Worm (Caenorhabditis elegans) whole organism, L1 larva: ENCODE data around the gene pitp-1.

Experiments used
- C04F5.9 ChIP-seq: sonication (generic microtip); optimal IDR thresholded peaks from 2 replicates; lab custom pipeline; 2016; ENCODE audit warnings: missing genetic modification characterization, missing compliant biosample characterization
- C34B4.2 ChIP-seq: sonication (generic microtip); optimal IDR thresholded peaks from 2 replicates; lab custom pipeline; 2017; ENCODE audit warnings: mild to moderate bottlenecking, missing genetic modification characterization, missing compliant biosample characterization
- aha-1 ChIP-seq: fragments of 150-350 bp; optimal IDR thresholded peaks from 2 replicates; lab custom pipeline; 2014; ENCODE audit warnings: missing biosample characterization, missing genetic modification characterization
- alr-1 ChIP-seq: fragments of 200-800 bp; sonication (Bioruptor generic); optimal IDR thresholded peaks from 2 replicates; lab custom pipeline; 2018; ENCODE audit warnings: borderline replicate concordance, mild to moderate bottlenecking, missing genetic modification characterization, missing compliant biosample characterization
- aly-2 ChIP-seq: fragments of 150-350 bp; optimal IDR thresholded peaks from 2 replicates; lab custom pipeline; 2014; ENCODE audit warnings: missing biosample characterization, missing genetic modification characterization
- blmp-1 ChIP-seq: fragments of 150-350 bp; optimal IDR thresholded peaks from 2 replicates; lab custom pipeline; 2014; ENCODE audit warnings: missing biosample characterization, missing genetic modification characterization
- ceh-63 ChIP-seq: fragments of 200-800 bp; sonication (Bioruptor generic); optimal IDR thresholded peaks from 2 replicates; lab custom pipeline; 2018; ENCODE audit warnings: mild to moderate bottlenecking, missing genetic modification characterization, missing compliant biosample characterization
- ceh-8 ChIP-seq: fragments of 200-800 bp; sonication (Bioruptor generic); optimal IDR thresholded peaks from 2 replicates; lab custom pipeline; 2018; ENCODE audit warnings: mild to moderate bottlenecking, missing genetic modification characterization, moderate library complexity, missing compliant biosample characterization
- ceh-82 ChIP-seq, 3 experiments: fragments of 150-350 bp in 1 of 3; sonication (generic microtip) in 2 of 3; optimal IDR thresholded peaks; 2 replicates each; lab custom pipeline; 2014 to 2017; ENCODE audit warnings: missing biosample characterization in 3 of 3, missing genetic modification characterization in 3 of 3
- ceh-88 ChIP-seq: fragments of 200-800 bp; sonication (Bioruptor generic); IDR thresholded peaks from 2 replicates; pipeline ENCODE4 v1.3.6; 2022; ENCODE audit warnings: missing genetic modification characterization, missing compliant biosample characterization
- ceh-90 ChIP-seq: sonication (generic microtip); optimal IDR thresholded peaks from 2 replicates; lab custom pipeline; 2016; ENCODE audit warnings: missing genetic modification characterization, missing compliant biosample characterization
- ces-1 ChIP-seq: fragments of 150-350 bp; optimal IDR thresholded peaks from 2 replicates; lab custom pipeline; 2014; ENCODE audit warnings: missing biosample characterization, missing genetic modification reagents, missing genetic modification characterization
- dpl-1 ChIP-seq, 3 experiments: fragments of 150-350 bp in 2 of 3; sonication (generic microtip) in 1 of 3; optimal IDR thresholded peaks; 2 replicates each; lab custom pipeline; 2014 to 2017; ENCODE audit warnings: missing biosample characterization in 3 of 3, missing genetic modification characterization in 3 of 3, missing genetic modification reagents in 3 of 3
- dsc-1 ChIP-seq: sonication (generic microtip); optimal IDR thresholded peaks from 2 replicates; lab custom pipeline; 2016; ENCODE audit warnings: mild to moderate bottlenecking, missing genetic modification characterization, missing compliant biosample characterization
- efl-1 ChIP-seq, 4 experiments: fragments of 150-350 bp; optimal IDR thresholded peaks in 3 of 4; peaks in 1 of 4; 1 replicate in 1 of 4; 2 replicates in 3 of 4; lab custom pipeline; 2014; ENCODE audit warnings: missing biosample characterization in 2 of 4, missing genetic modification characterization in 2 of 4, missing genetic modification reagents in 2 of 4
- efl-3 ChIP-seq: fragments of 200-800 bp; sonication (Bioruptor generic); optimal IDR thresholded peaks from 2 replicates; lab custom pipeline; 2018; ENCODE audit warnings: mild to moderate bottlenecking, missing genetic modification characterization, missing compliant biosample characterization
- egl-13 ChIP-seq: sonication (generic microtip); optimal IDR thresholded peaks from 2 replicates; lab custom pipeline; 2016; ENCODE audit warnings: missing genotype, missing genetic modification reagents, missing genetic modification characterization, missing compliant biosample characterization
- elt-2 ChIP-seq: sonication (generic microtip); optimal IDR thresholded peaks from 2 replicates; lab custom pipeline; 2016; ENCODE audit warnings: missing genetic modification characterization, mild to moderate bottlenecking, inconsistent platforms, missing compliant biosample characterization, missing genetic modification reagents
- fkh-4 ChIP-seq: sonication (generic microtip); optimal IDR thresholded peaks from 2 replicates; lab custom pipeline; 2016; ENCODE audit warnings: missing compliant biosample characterization, missing genetic modification characterization, borderline replicate concordance
- fkh-8 ChIP-seq: sonication (generic microtip); optimal IDR thresholded peaks from 2 replicates; lab custom pipeline; 2016; ENCODE audit warnings: mild to moderate bottlenecking, missing genetic modification characterization, missing compliant biosample characterization
- fos-1 ChIP-seq: fragments of 150-350 bp; optimal IDR thresholded peaks from 2 replicates; lab custom pipeline; 2014; ENCODE audit warnings: missing biosample characterization, missing genetic modification characterization
- isw-1 ChIP-seq: fragments of 200-800 bp; sonication (Bioruptor generic); IDR thresholded peaks from 2 replicates; pipeline ENCODE4 v1.3.6; 2022; ENCODE audit warnings: missing genetic modification characterization, missing compliant biosample characterization
- jun-1 ChIP-seq: fragments of 150-350 bp; optimal IDR thresholded peaks from 2 replicates; lab custom pipeline; 2014; ENCODE audit warnings: missing biosample characterization, missing genetic modification reagents, missing genetic modification characterization
- lin-14 ChIP-seq: fragments of 200-800 bp; sonication (Bioruptor generic); optimal IDR thresholded peaks from 2 replicates; lab custom pipeline; 2018; ENCODE audit warnings: mild to moderate bottlenecking, missing genetic modification characterization, moderate library complexity, missing compliant biosample characterization
- lin-35 ChIP-seq, 2 experiments: fragments of 150-350 bp; optimal IDR thresholded peaks; 2 replicates each; lab custom pipeline; 2014; ENCODE audit warnings: missing biosample characterization in 2 of 2, missing genetic modification characterization in 2 of 2, missing genetic modification reagents in 2 of 2
- lsy-2 ChIP-seq, 2 experiments: fragments of 150-350 bp; optimal IDR thresholded peaks; 2 replicates each; lab custom pipeline; 2014; ENCODE audit warnings: missing biosample characterization in 2 of 2, missing genetic modification characterization in 2 of 2
- mab-9 ChIP-seq: fragments of 200-800 bp; sonication (Bioruptor generic); IDR thresholded peaks from 2 replicates; pipeline ENCODE4 v1.3.6; 2022; ENCODE audit warnings: missing genetic modification reagents, missing genetic modification characterization, missing compliant biosample characterization
- mdl-1 ChIP-seq, 2 experiments: fragments of 150-350 bp; optimal IDR thresholded peaks; 2 replicates each; lab custom pipeline; 2014 to 2017; ENCODE audit warnings: missing biosample characterization in 2 of 2, missing genetic modification characterization in 2 of 2, inconsistent platforms in 1 of 2
- mef-2 ChIP-seq: fragments of 150-350 bp; optimal IDR thresholded peaks from 2 replicates; lab custom pipeline; 2014; ENCODE audit warnings: missing biosample characterization, missing genetic modification characterization
- mep-1 ChIP-seq: fragments of 150-350 bp; optimal IDR thresholded peaks from 2 replicates; lab custom pipeline; 2014; ENCODE audit warnings: missing biosample characterization, missing genetic modification characterization
- nhr-12 ChIP-seq: sonication (generic microtip); optimal IDR thresholded peaks from 2 replicates; lab custom pipeline; 2017; ENCODE audit warnings: missing biosample characterization, missing genetic modification characterization
- nhr-20 ChIP-seq: sonication (generic microtip); optimal IDR thresholded peaks from 2 replicates; lab custom pipeline; 2016; ENCODE audit warnings: mild to moderate bottlenecking, missing genetic modification characterization, missing compliant biosample characterization
- nhr-237 ChIP-seq: fragments of 150-350 bp; optimal IDR thresholded peaks from 2 replicates; lab custom pipeline; 2014; ENCODE audit warnings: missing biosample characterization, missing genetic modification characterization
- nhr-76 ChIP-seq: sonication (generic microtip); optimal IDR thresholded peaks from 2 replicates; lab custom pipeline; 2017; ENCODE audit warnings: missing biosample characterization, missing genetic modification characterization
- nhr-85 ChIP-seq: sonication (generic microtip); peaks from one replicate; lab custom pipeline; 2016; ENCODE audit warnings: missing genetic modification characterization, inconsistent platforms, missing compliant biosample characterization
- pag-3 ChIP-seq: sonication (generic microtip); optimal IDR thresholded peaks from 2 replicates; lab custom pipeline; 2017; ENCODE audit warnings: missing genetic modification characterization, mild to moderate bottlenecking, missing compliant biosample characterization, antibody characterized with exemption, borderline replicate concordance; ENCODE audit not compliant: insufficient read depth
- pax-3 ChIP-seq: fragments of 200-800 bp; sonication (Bioruptor generic); optimal IDR thresholded peaks from 2 replicates; lab custom pipeline; 2018; ENCODE audit warnings: mild to moderate bottlenecking, missing genetic modification characterization, moderate library complexity, missing compliant biosample characterization
- rnt-1 ChIP-seq: sonication (generic microtip); optimal IDR thresholded peaks from 2 replicates; lab custom pipeline; 2016; ENCODE audit warnings: mild to moderate bottlenecking, missing genetic modification characterization, moderate library complexity, missing compliant biosample characterization
- snpc-4 ChIP-seq: fragments of 150-350 bp; optimal IDR thresholded peaks from 2 replicates; lab custom pipeline; 2014; ENCODE audit warnings: missing biosample characterization, missing genetic modification characterization
- sox-4 ChIP-seq: sonication (generic microtip); optimal IDR thresholded peaks from 2 replicates; lab custom pipeline; 2016; ENCODE audit warnings: missing genetic modification characterization, missing compliant biosample characterization
- swsn-7 ChIP-seq: sonication (generic microtip); optimal IDR thresholded peaks from 2 replicates; lab custom pipeline; 2016; ENCODE audit warnings: missing genetic modification characterization, missing compliant biosample characterization
- tlp-1 ChIP-seq: fragments of 150-350 bp; optimal IDR thresholded peaks from 2 replicates; lab custom pipeline; 2014; ENCODE audit warnings: missing biosample characterization, missing genetic modification characterization
- unc-30 ChIP-seq: sonication (generic microtip); optimal IDR thresholded peaks from 2 replicates; lab custom pipeline; 2017; ENCODE audit warnings: missing biosample characterization, missing genetic modification characterization
- vab-15 ChIP-seq: sonication (generic microtip); optimal IDR thresholded peaks from 2 replicates; lab custom pipeline; 2017; ENCODE audit warnings: missing genotype, mild to moderate bottlenecking, missing genetic modification characterization, missing compliant biosample characterization
- xbp-1 ChIP-seq: sonication (generic microtip); optimal IDR thresholded peaks from 2 replicates; lab custom pipeline; 2016; ENCODE audit warnings: missing genetic modification characterization, missing compliant biosample characterization
- zag-1 ChIP-seq: fragments of 150-350 bp; optimal IDR thresholded peaks from 2 replicates; lab custom pipeline; 2014; ENCODE audit warnings: missing biosample characterization, missing genetic modification characterization
- zip-4 ChIP-seq: fragments of 200-800 bp; sonication (Bioruptor generic); optimal IDR thresholded peaks from 2 replicates; lab custom pipeline; 2018; ENCODE audit warnings: mild to moderate bottlenecking, missing genetic modification characterization, moderate library complexity, missing compliant biosample characterization

pitp-1 gene

ce11 chrIII:3478795-3479398 lies 50.7 kb downstream of the pitp-1 start:
- no peak for TF ChIP-seq nhr-20 (tag; lab: Kevin White, UChicago)
- no peak for TF ChIP-seq ceh-82 (tag; optimal IDR thresholded peaks at IDR 0.05; lab: Kevin White, UChicago)
- no peak for TF ChIP-seq mep-1 (tag; lab: Kevin White, UChicago)
- peak; percentile 0 for TF ChIP-seq rnt-1 (tag; lab: Kevin White, UChicago)
- no peak for TF ChIP-seq unc-30 (tag; lab: Kevin White, UChicago)
- TF ChIP-seq zip-4: no peak
- no peak for TF ChIP-seq aly-2
- no peak for TF ChIP-seq mef-2 (tag; lab: Kevin White, UChicago)
- TF ChIP-seq fkh-4 (tag; lab: Kevin White, UChicago): no peak
- TF ChIP-seq blmp-1: peak; percentile 50
- no peak for TF ChIP-seq nhr-76 (tag; lab: Kevin White, UChicago)
- TF ChIP-seq lin-14 (GFP tag; lab: Kevin White, UChicago): peak; percentile 26
- TF ChIP-seq nhr-85 (tag; lab: Kevin White, UChicago): peak; percentile 31

- TF ChIP-seq egl-13 (tag; lab: Kevin White, UChicago): no peak
- TF ChIP-seq dsc-1 (tag; lab: Kevin White, UChicago): no peak
- TF ChIP-seq ceh-8 (GFP tag; lab: Kevin White, UChicago): no peak
- TF ChIP-seq mab-9 (GFP tag; lab: Robert Waterston, UW): no peak
- TF ChIP-seq nhr-237 (tag; lab: Kevin White, UChicago): no peak
- TF ChIP-seq efl-3 (GFP tag; lab: Kevin White, UChicago): no peak
- no peak for TF ChIP-seq ceh-88
- TF ChIP-seq dpl-1 (GFP tag; optimal IDR thresholded peaks at IDR 0.05; lab: Kevin White, UChicago): no peak
Measured at ce11 chrIII:3477375-3477774, 52.2 kb downstream of the pitp-1 start.

ce11 chrIII:3476245-3476644 lies 53.3 kb downstream of the pitp-1 start:
- TF ChIP-seq C34B4.2 (tag; lab: Kevin White, UChicago): no peak
- TF ChIP-seq isw-1 (GFP tag; lab: Robert Waterston, UW): peak; percentile 78
- TF ChIP-seq egl-13 (tag; lab: Kevin White, UChicago): peak; percentile 65
- TF ChIP-seq C04F5.9 (tag; lab: Kevin White, UChicago): peak; percentile 27
- TF ChIP-seq aha-1: no peak
- no peak for TF ChIP-seq nhr-76 (tag; lab: Kevin White, UChicago)
- no peak for TF ChIP-seq nhr-12
- peak; percentile 96 for TF ChIP-seq pax-3
- TF ChIP-seq jun-1 (tag; lab: Kevin White, UChicago): no peak
- peak; percentile 81 for TF ChIP-seq ceh-90
- TF ChIP-seq lin-14 (GFP tag; lab: Kevin White, UChicago): peak; percentile 41
- TF ChIP-seq alr-1 (tag; lab: Kevin White, UChicago): no peak
- no peak for TF ChIP-seq snpc-4 (tag; lab: Kevin White, UChicago)
- TF ChIP-seq unc-30 (tag; lab: Kevin White, UChicago): no peak
- TF ChIP-seq efl-1 (optimal IDR thresholded peaks at IDR 0.05; lab: Kevin White, UChicago): peak; percentile 14 to 23
- peak; percentile 14 to 91 for TF ChIP-seq efl-1 (GFP tag; optimal IDR thresholded peaks at IDR 0.05 in 1 of 2; lab: Kevin White, UChicago)
- no peak for TF ChIP-seq blmp-1
- TF ChIP-seq fkh-8 (tag; lab: Kevin White, UChicago): peak; percentile 75
- TF ChIP-seq lin-35 (GFP tag; optimal IDR thresholded peaks at IDR 0.05; lab: Kevin White, UChicago): peak in 1 of 2 experiments; percentile 11
- TF ChIP-seq lsy-2 (tag; optimal IDR thresholded peaks at IDR 0.05; lab: Kevin White, UChicago): peak in 1 of 2 experiments; percentile 50
- peak; percentile 11 for TF ChIP-seq vab-15 (tag; lab: Kevin White, UChicago)
- TF ChIP-seq elt-2 (tag; lab: Kevin White, UChicago): peak; percentile 21
- TF ChIP-seq swsn-7 (tag; lab: Kevin White, UChicago): peak; percentile 40
- TF ChIP-seq fos-1: no peak
- peak; percentile 76 for TF ChIP-seq sox-4
- TF ChIP-seq mdl-1 (tag; optimal IDR thresholded peaks at IDR 0.05; lab: Kevin White, UChicago): no peak
- TF ChIP-seq ces-1 (GFP tag; lab: Kevin White, UChicago): no peak
- no peak for TF ChIP-seq pag-3 (tag; lab: Kevin White, UChicago)
- TF ChIP-seq zag-1 (tag; lab: Kevin White, UChicago): no peak
- peak; percentile 78 for TF ChIP-seq fkh-4 (tag; lab: Kevin White, UChicago)
- TF ChIP-seq rnt-1 (tag; lab: Kevin White, UChicago): peak; percentile 24
- no peak for TF ChIP-seq tlp-1 (tag; lab: Kevin White, UChicago)
- peak; percentile 82 for TF ChIP-seq ceh-63 (GFP tag; lab: Kevin White, UChicago)
- peak; percentile 60 for TF ChIP-seq xbp-1 (tag; lab: Kevin White, UChicago)
- TF ChIP-seq efl-3 (GFP tag; lab: Kevin White, UChicago): peak; percentile 22
